Fruit fly (Drosophila melanogaster) whole organism, wandering third instar larva: ENCODE results near the gene Wnt5.

ENCODE experiments used
- Abd-B ChIP-seq: fragments of >200 bp; optimal IDR thresholded peaks from 2 replicates; lab custom pipeline; 2017; ENCODE audit warnings: missing biosample characterization, missing genetic modification characterization
- CG32264 ChIP-seq: fragments of 200-800 bp; sonication (Bioruptor generic); optimal IDR thresholded peaks from 2 replicates; lab custom pipeline; 2016; ENCODE audit warnings: missing biosample characterization, missing genetic modification characterization
- CG9705 ChIP-seq: fragments of 200-800 bp; sonication (Bioruptor generic); optimal IDR thresholded peaks from 2 replicates; lab custom pipeline; 2018; ENCODE audit warnings: missing biosample characterization, mild to moderate bottlenecking, missing genetic modification characterization
- CrebA ChIP-seq: fragments of 200-800 bp; sonication (Bioruptor generic); optimal IDR thresholded peaks from 2 replicates; lab custom pipeline; 2016; ENCODE audit warnings: missing biosample characterization, mild to moderate bottlenecking, missing genetic modification characterization, borderline replicate concordance
- Dfd ChIP-seq: fragments of >200 bp; optimal IDR thresholded peaks from 2 replicates; lab custom pipeline; 2017; ENCODE audit warnings: missing biosample characterization, missing genetic modification characterization
- Dif ChIP-seq: fragments of 200-275, 200-300 bp; sonication (Bioruptor generic); optimal IDR thresholded peaks from 2 replicates; lab custom pipeline; 2018; ENCODE audit warnings: missing biosample characterization, missing genetic modification characterization; ENCODE audit not compliant: partially characterized antibody
- GATAd ChIP-seq: sonication (Bioruptor generic); optimal IDR thresholded peaks from 2 replicates; lab custom pipeline; 2016; ENCODE audit warnings: missing biosample characterization, missing genetic modification characterization
- HLH106 ChIP-seq: fragments of 200-800 bp; optimal IDR thresholded peaks from 3 replicates; lab custom pipeline; 2019; ENCODE audit warnings: missing biosample characterization, mild to moderate bottlenecking, missing genetic modification characterization, moderate library complexity
- Hnf4 ChIP-seq: fragments of 200-800 bp; sonication (Bioruptor generic); optimal IDR thresholded peaks from 2 replicates; lab custom pipeline; 2016; ENCODE audit warnings: missing biosample characterization, mild to moderate bottlenecking, missing genetic modification characterization
- Hr78 ChIP-seq: fragments of >200 bp; optimal IDR thresholded peaks from 2 replicates; lab custom pipeline; 2017; ENCODE audit warnings: missing biosample characterization, missing genetic modification characterization
- Hr83 ChIP-seq: fragments of 200-300 bp; sonication (Bioruptor generic); optimal IDR thresholded peaks from 2 replicates; lab custom pipeline; 2016; ENCODE audit warnings: missing biosample characterization, mild to moderate bottlenecking, missing genetic modification characterization, moderate library complexity; ENCODE audit not compliant: poor library complexity, severe bottlenecking
- Jra ChIP-seq: sonication (Bioruptor generic); optimal IDR thresholded peaks from 2 replicates; lab custom pipeline; 2016; ENCODE audit warnings: missing biosample characterization, missing genetic modification characterization
- Mio ChIP-seq: sonication (Bioruptor generic); optimal IDR thresholded peaks from 2 replicates; lab custom pipeline; 2016; ENCODE audit warnings: missing biosample characterization, missing genetic modification characterization
- Myc ChIP-seq: fragments of >200 bp; optimal IDR thresholded peaks from 2 replicates; lab custom pipeline; 2017
- N ChIP-seq: fragments of >200 bp; optimal IDR thresholded peaks from 2 replicates; lab custom pipeline; 2018; ENCODE audit warnings: missing biosample characterization, missing external identifiers, missing genetic modification characterization
- OdsH ChIP-seq: fragments of 200-800 bp; sonication (Bioruptor generic); optimal IDR thresholded peaks from 2 replicates; lab custom pipeline; 2016; ENCODE audit warnings: missing biosample characterization, mild to moderate bottlenecking, missing genetic modification characterization
- Rel ChIP-seq, 2 experiments: fragments of 200-800 bp; sonication (Bioruptor generic) in 1 of 2; optimal IDR thresholded peaks; 2 replicates in 1 of 2; 3 replicates in 1 of 2; lab custom pipeline; 2016 to 2019; ENCODE audit warnings: mild to moderate bottlenecking in 2 of 2, missing biosample characterization in 2 of 2, missing genetic modification characterization in 2 of 2, moderate library complexity in 1 of 2
- Sp1 ChIP-seq: fragments of 200-800 bp; sonication (Bioruptor generic); optimal IDR thresholded peaks from 3 replicates; lab custom pipeline; 2019; ENCODE audit warnings: missing biosample characterization, mild to moderate bottlenecking, missing genetic modification characterization, moderate library complexity
- Vsx2 ChIP-seq: fragments of 200-300, 225-300 bp; sonication (Bioruptor generic); optimal IDR thresholded peaks from 2 replicates; lab custom pipeline; 2018; ENCODE audit warnings: missing biosample characterization, missing genetic modification characterization; ENCODE audit not compliant: partially characterized antibody
- br ChIP-seq: fragments of 200-800 bp; sonication (Bioruptor generic); optimal IDR thresholded peaks from 2 replicates; lab custom pipeline; 2016; ENCODE audit warnings: missing biosample characterization, missing genetic modification characterization
- dl ChIP-seq, 2 experiments: fragments of 175-275, 200-275 bp in 1 of 2; fragments of 200-275 bp in 1 of 2; sonication (Bioruptor generic); optimal IDR thresholded peaks; lab custom pipeline; 2018; ENCODE audit warnings: mild to moderate bottlenecking in 2 of 2, missing biosample characterization in 2 of 2, missing genetic modification characterization in 2 of 2, moderate library complexity in 2 of 2; ENCODE audit not compliant: partially characterized antibody in 2 of 2, insufficient read depth in 1 of 2
- dmrt93B ChIP-seq: fragments of 200-800 bp; sonication (Bioruptor generic); optimal IDR thresholded peaks from 2 replicates; lab custom pipeline; 2018; ENCODE audit warnings: missing biosample characterization, mild to moderate bottlenecking, missing genetic modification characterization
- dsf ChIP-seq: sonication (Bioruptor generic); optimal IDR thresholded peaks from 2 replicates; lab custom pipeline; 2016; ENCODE audit warnings: missing biosample characterization, missing genetic modification characterization, borderline replicate concordance
- ey ChIP-seq: fragments of 200-800 bp; sonication (Bioruptor generic); optimal IDR thresholded peaks from 2 replicates; lab custom pipeline; 2016; ENCODE audit warnings: missing biosample characterization, missing genetic modification characterization
- foxo ChIP-seq, 2 experiments: fragments of 200-800 bp; sonication (Bioruptor generic); optimal IDR thresholded peaks; 2 replicates in 1 of 2; 3 replicates in 1 of 2; lab custom pipeline; 2016 to 2017; ENCODE audit warnings: missing biosample characterization in 2 of 2, missing genetic modification characterization in 2 of 2
- fru ChIP-seq: fragments of 200-800 bp; sonication (Bioruptor generic); optimal IDR thresholded peaks from 3 replicates; lab custom pipeline; 2016; ENCODE audit warnings: missing biosample characterization, mild to moderate bottlenecking, missing genetic modification characterization
- h ChIP-seq: fragments of 200-800 bp; sonication (Bioruptor generic); optimal IDR thresholded peaks from 3 replicates; lab custom pipeline; 2016; ENCODE audit warnings: missing biosample characterization, mild to moderate bottlenecking, missing genetic modification characterization
- lola ChIP-seq: fragments of >200 bp; optimal IDR thresholded peaks from 2 replicates; lab custom pipeline; 2017; ENCODE audit warnings: missing biosample characterization, missing genetic modification characterization
- pan ChIP-seq: fragments of >200 bp; optimal IDR thresholded peaks from 2 replicates; lab custom pipeline; 2017
- psq ChIP-seq: fragments of 200-800 bp; sonication (Bioruptor generic); optimal IDR thresholded peaks from 3 replicates; lab custom pipeline; 2017; ENCODE audit warnings: missing biosample characterization, mild to moderate bottlenecking, missing genetic modification characterization, moderate library complexity
- rgr ChIP-seq: fragments of 200-800 bp; sonication (Bioruptor generic); optimal IDR thresholded peaks from 3 replicates; lab custom pipeline; 2016; ENCODE audit warnings: missing biosample characterization, mild to moderate bottlenecking, missing genetic modification characterization
- sage ChIP-seq: fragments of 200-800 bp; sonication (Bioruptor generic); optimal IDR thresholded peaks from 2 replicates; lab custom pipeline; 2016; ENCODE audit warnings: missing biosample characterization, mild to moderate bottlenecking, missing genetic modification characterization
- sv ChIP-seq: fragments of 200-800 bp; sonication (Bioruptor generic); optimal IDR thresholded peaks from 3 replicates; lab custom pipeline; 2016; ENCODE audit warnings: missing biosample characterization, missing genetic modification characterization
- tai ChIP-seq: sonication (Bioruptor generic); optimal IDR thresholded peaks from 2 replicates; lab custom pipeline; 2016; ENCODE audit warnings: missing biosample characterization, missing genetic modification characterization
- usp ChIP-seq: fragments of >200 bp; optimal IDR thresholded peaks from 2 replicates; lab custom pipeline; 2017; ENCODE audit warnings: missing biosample characterization, missing genetic modification characterization
- woc ChIP-seq: sonication (Bioruptor generic); optimal IDR thresholded peaks from 2 replicates; lab custom pipeline; 2016; ENCODE audit warnings: missing biosample characterization, mild to moderate bottlenecking, missing genetic modification characterization

The Wnt5 gene

dm6 chrX:18552451-18552850 lies 47.2 kb upstream of the Wnt5 start:
- peak; percentile 16 for TF ChIP-seq Jra (GFP tag; lab: Kevin White, UChicago)
- peak; percentile 73 for TF ChIP-seq Sp1 (GFP tag; lab: Kevin White, UChicago)
- peak; percentile 48 for TF ChIP-seq rgr (GFP tag; lab: Kevin White, UChicago)
- TF ChIP-seq psq: peak; percentile 64
- peak; percentile 23 for TF ChIP-seq Hnf4
- peak; percentile 65 for TF ChIP-seq dmrt93B (GFP tag; lab: Kevin White, UChicago)
- peak; percentile 71 for TF ChIP-seq br (GFP tag; lab: Kevin White, UChicago)
- no peak for TF ChIP-seq lola (GFP tag; lab: Kevin White, UChicago)
- TF ChIP-seq foxo (GFP tag; optimal IDR thresholded peaks at IDR 0.05; lab: Kevin White, UChicago): peak in 1 of 2 experiments; percentile 57
- TF ChIP-seq HLH106 (tag; lab: Kevin White, UChicago): peak; percentile 72
- no peak for TF ChIP-seq dl (GFP tag; optimal IDR thresholded peaks at IDR 0.05; lab: Kevin White, UChicago; ENCODE audit: insufficient read depth in 1 of 2, partially characterized antibody in 2 of 2)
- TF ChIP-seq CG9705 (GFP tag; lab: Kevin White, UChicago): peak; percentile 28
- peak; percentile 1 for TF ChIP-seq CG32264
- no peak for TF ChIP-seq Hr78
- peak; percentile 55 for TF ChIP-seq ey
- peak; percentile 80 for TF ChIP-seq fru (GFP tag; lab: Kevin White, UChicago)
- no peak for TF ChIP-seq GATAd (GFP tag; lab: Kevin White, UChicago)
- TF ChIP-seq OdsH (GFP tag; lab: Kevin White, UChicago): peak; percentile 23
- no peak for TF ChIP-seq Dif (GFP tag; lab: Kevin White, UChicago)
- peak; percentile 38 for TF ChIP-seq woc (GFP tag; lab: Kevin White, UChicago)
- peak; percentile 27 for TF ChIP-seq sage (GFP tag; lab: Kevin White, UChicago)
- TF ChIP-seq Hr83 (GFP tag; lab: Kevin White, UChicago): no peak
- peak; percentile 62 for TF ChIP-seq h (GFP tag; lab: Kevin White, UChicago)

- TF ChIP-seq psq (no peak), HLH106 (tag; lab: Kevin White, UChicago) (no peak), usp (no peak), sv (GFP tag; lab: Kevin White, UChicago) (no peak), sage (GFP tag; lab: Kevin White, UChicago) (no peak), OdsH (GFP tag; lab: Kevin White, UChicago) (no peak), lola (GFP tag; lab: Kevin White, UChicago) (no peak), dmrt93B (GFP tag; lab: Kevin White, UChicago) (no peak), rgr (GFP tag; lab: Kevin White, UChicago) (no peak), Abd-B (GFP tag; lab: Kevin White, UChicago) (no peak), Hr83 (GFP tag; lab: Kevin White, UChicago) (no peak), foxo (GFP tag; optimal IDR thresholded peaks at IDR 0.05; lab: Kevin White, UChicago) (no peak), dsf (no peak), Dfd (no peak), Dif (GFP tag; lab: Kevin White, UChicago) (no peak), woc (GFP tag; lab: Kevin White, UChicago) (no peak), dl (GFP tag; optimal IDR thresholded peaks at IDR 0.05; lab: Kevin White, UChicago; ENCODE audit: insufficient read depth in 1 of 2, partially characterized antibody in 2 of 2) (no peak)
Observed at dm6 chrX:18550726-18551125, 45.5 kb upstream of the Wnt5 start.

- TF ChIP-seq Dif (GFP tag; lab: Kevin White, UChicago): no peak
- no peak for TF ChIP-seq Vsx2 (GFP tag; lab: Kevin White, UChicago)
- no peak for TF ChIP-seq Hr78
- no peak for TF ChIP-seq CG9705 (GFP tag; lab: Kevin White, UChicago)
- TF ChIP-seq Hr83 (GFP tag; lab: Kevin White, UChicago): no peak
- no peak for TF ChIP-seq psq
- TF ChIP-seq N (GFP tag; lab: Kevin White, UChicago): no peak
- TF ChIP-seq, all 38 proteins: peak for 0
Observed at dm6 chrX:18547707-18548106, 42.5 kb upstream of the Wnt5 start.

- TF ChIP-seq br (GFP tag; lab: Kevin White, UChicago): peak; percentile 75
- TF ChIP-seq rgr (GFP tag; lab: Kevin White, UChicago): peak; percentile 83
- peak; percentile 49 for TF ChIP-seq psq
- TF ChIP-seq tai (GFP tag; lab: Kevin White, UChicago): peak; percentile 48
- no peak for TF ChIP-seq usp
- no peak for TF ChIP-seq GATAd (GFP tag; lab: Kevin White, UChicago)
- peak; percentile 73 for TF ChIP-seq Hnf4
- no peak for TF ChIP-seq Mio (GFP tag; lab: Kevin White, UChicago)
- TF ChIP-seq Myc (lab: Kevin White, UChicago): no peak
- TF ChIP-seq Vsx2 (GFP tag; lab: Kevin White, UChicago): no peak
- TF ChIP-seq dmrt93B (GFP tag; lab: Kevin White, UChicago): peak; percentile 62
- TF ChIP-seq lola (GFP tag; lab: Kevin White, UChicago): no peak
- TF ChIP-seq Hr83 (GFP tag; lab: Kevin White, UChicago): no peak
- TF ChIP-seq Dif (GFP tag; lab: Kevin White, UChicago): no peak
- TF ChIP-seq Dfd: no peak
- peak; percentile 76 for TF ChIP-seq OdsH (GFP tag; lab: Kevin White, UChicago)
- TF ChIP-seq fru (GFP tag; lab: Kevin White, UChicago): peak; percentile 76
- peak; percentile 81 for TF ChIP-seq h (GFP tag; lab: Kevin White, UChicago)
- TF ChIP-seq N (GFP tag; lab: Kevin White, UChicago): no peak
- no peak for TF ChIP-seq Abd-B (GFP tag; lab: Kevin White, UChicago)
- peak; percentile 85 for TF ChIP-seq HLH106 (tag; lab: Kevin White, UChicago)
- TF ChIP-seq CrebA: no peak
- TF ChIP-seq Rel (GFP tag; optimal IDR thresholded peaks at IDR 0.05; lab: Kevin White, UChicago): no peak
- TF ChIP-seq Rel (tag; optimal IDR thresholded peaks at IDR 0.05; lab: Kevin White, UChicago): peak; percentile 24
- peak; percentile 48 for TF ChIP-seq woc (GFP tag; lab: Kevin White, UChicago)
- peak; percentile 18 for TF ChIP-seq CG32264
- TF ChIP-seq Jra (GFP tag; lab: Kevin White, UChicago): no peak
- TF ChIP-seq Sp1 (GFP tag; lab: Kevin White, UChicago): peak; percentile 73
- peak; percentile 16 for TF ChIP-seq CG9705 (GFP tag; lab: Kevin White, UChicago)
- TF ChIP-seq Hr78: no peak
- no peak for TF ChIP-seq pan (lab: Kevin White, UChicago)
- no peak for TF ChIP-seq sage (GFP tag; lab: Kevin White, UChicago)
Observed at dm6 chrX:18546785-18547184, 41.6 kb upstream of the Wnt5 start.
